Worm (Caenorhabditis elegans) whole organism, late embryonic: ENCODE data around the gene prp-40.

Source experiments
- C38D4.7 ChIP-seq: fragments of 200-800 bp; sonication (Bioruptor generic); optimal IDR thresholded peaks from 2 replicates; lab custom pipeline; 2018; ENCODE audit warnings: mild to moderate bottlenecking, missing genetic modification characterization, moderate library complexity, missing compliant biosample characterization
- K02D7.2 ChIP-seq: sonication (generic microtip); optimal IDR thresholded peaks from 2 replicates; lab custom pipeline; 2017; ENCODE audit warnings: mild to moderate bottlenecking, missing genetic modification characterization, missing compliant biosample characterization
- Y22D7AL.16 ChIP-seq: sonication (generic microtip); optimal IDR thresholded peaks from 2 replicates; lab custom pipeline; 2016; ENCODE audit warnings: missing genetic modification characterization, missing compliant biosample characterization
- ahr-1 ChIP-seq: sonication (generic microtip); optimal IDR thresholded peaks from 2 replicates; lab custom pipeline; 2016; ENCODE audit warnings: missing genetic modification characterization, missing compliant biosample characterization
- ceh-14 ChIP-seq: sonication (generic microtip); optimal IDR thresholded peaks from 2 replicates; lab custom pipeline; 2016; ENCODE audit warnings: missing genotype, missing genetic modification characterization, missing compliant biosample characterization
- ceh-19 ChIP-seq: fragments of 200-800 bp; sonication (Bioruptor generic); optimal IDR thresholded peaks from 2 replicates; lab custom pipeline; 2018; ENCODE audit warnings: mild to moderate bottlenecking, missing genetic modification characterization, missing compliant biosample characterization
- ceh-2 ChIP-seq: sonication (generic microtip); optimal IDR thresholded peaks from 2 replicates; lab custom pipeline; 2016; ENCODE audit warnings: missing genotype, missing genetic modification characterization, missing compliant biosample characterization
- ceh-22 ChIP-seq: sonication (generic microtip); optimal IDR thresholded peaks from 2 replicates; lab custom pipeline; 2017; ENCODE audit warnings: missing biosample characterization, missing genetic modification characterization
- ceh-30 ChIP-seq: fragments of 150-350 bp; optimal IDR thresholded peaks from 2 replicates; lab custom pipeline; 2014; ENCODE audit warnings: missing biosample characterization, missing genetic modification characterization
- ceh-31 ChIP-seq: sonication (generic microtip); optimal IDR thresholded peaks from 2 replicates; lab custom pipeline; 2016; ENCODE audit warnings: missing genetic modification characterization, missing compliant biosample characterization
- ceh-48 ChIP-seq: sonication (generic microtip); optimal IDR thresholded peaks from 2 replicates; lab custom pipeline; 2016; ENCODE audit warnings: missing genetic modification characterization, inconsistent platforms, missing compliant biosample characterization
- ceh-6 ChIP-seq: fragments of 200-800 bp; sonication (Bioruptor generic); optimal IDR thresholded peaks from 2 replicates; lab custom pipeline; 2018; ENCODE audit warnings: mild to moderate bottlenecking, missing genetic modification characterization, missing compliant biosample characterization
- dmd-4 ChIP-seq: sonication (generic microtip); optimal IDR thresholded peaks from 2 replicates; lab custom pipeline; 2016; ENCODE audit warnings: borderline replicate concordance, missing genetic modification characterization, missing compliant biosample characterization
- fax-1 ChIP-seq: sonication (generic microtip); optimal IDR thresholded peaks from 2 replicates; lab custom pipeline; 2016; ENCODE audit warnings: missing genotype, missing genetic modification characterization, missing compliant biosample characterization
- fkh-10 ChIP-seq: fragments of 150-350 bp; optimal IDR thresholded peaks from 2 replicates; lab custom pipeline; 2014; ENCODE audit warnings: missing biosample characterization, missing genetic modification reagents, missing genetic modification characterization
- fkh-6 ChIP-seq: sonication (generic microtip); optimal IDR thresholded peaks from 2 replicates; lab custom pipeline; 2016; ENCODE audit warnings: missing genetic modification characterization, missing compliant biosample characterization
- hlh-30 ChIP-seq: sonication (generic microtip); optimal IDR thresholded peaks from 2 replicates; lab custom pipeline; 2017; ENCODE audit warnings: antibody characterized with exemption, missing genetic modification characterization, missing compliant biosample characterization; ENCODE audit not compliant: insufficient read depth
- hlh-8 ChIP-seq: sonication (generic microtip); optimal IDR thresholded peaks from 2 replicates; lab custom pipeline; 2016; ENCODE audit warnings: missing genotype, missing genetic modification characterization, missing compliant biosample characterization
- lin-11 ChIP-seq: fragments of 200-800 bp; sonication (Bioruptor generic); optimal IDR thresholded peaks from 2 replicates; lab custom pipeline; 2018; ENCODE audit warnings: mild to moderate bottlenecking, missing genetic modification characterization, missing compliant biosample characterization
- nfya-1 ChIP-seq: sonication (generic microtip); optimal IDR thresholded peaks from 2 replicates; lab custom pipeline; 2017; ENCODE audit warnings: missing genetic modification characterization, mild to moderate bottlenecking, missing compliant biosample characterization, antibody characterized with exemption, moderate library complexity
- npax-4 ChIP-seq: sonication (generic microtip); optimal IDR thresholded peaks from 2 replicates; lab custom pipeline; 2016; ENCODE audit warnings: missing genetic modification characterization, missing compliant biosample characterization
- odd-2 ChIP-seq: sonication (generic microtip); optimal IDR thresholded peaks from 2 replicates; lab custom pipeline; 2017; ENCODE audit warnings: antibody characterized with exemption, mild to moderate bottlenecking, missing genetic modification characterization, missing compliant biosample characterization
- pax-1 ChIP-seq: fragments of 150-350 bp; optimal IDR thresholded peaks from 2 replicates; lab custom pipeline; 2014; ENCODE audit warnings: missing biosample characterization, missing genetic modification characterization
- pha-2 ChIP-seq: sonication (generic microtip); optimal IDR thresholded peaks from 2 replicates; lab custom pipeline; 2017; ENCODE audit warnings: mild to moderate bottlenecking, missing genetic modification characterization, missing compliant biosample characterization
- pha-4 ChIP-seq: fragments of 150-350 bp; optimal IDR thresholded peaks from 2 replicates; lab custom pipeline; 2018; ENCODE audit warnings: missing biosample characterization, missing genetic modification reagents, missing genetic modification characterization
- pqm-1 ChIP-seq: sonication (generic microtip); optimal IDR thresholded peaks from 2 replicates; lab custom pipeline; 2016; ENCODE audit warnings: missing genetic modification characterization, missing compliant biosample characterization
- ref-2 ChIP-seq: sonication (generic microtip); optimal IDR thresholded peaks from 2 replicates; lab custom pipeline; 2016; ENCODE audit warnings: missing genetic modification characterization, missing compliant biosample characterization
- rnt-1 ChIP-seq: sonication (generic microtip); optimal IDR thresholded peaks from 2 replicates; lab custom pipeline; 2016; ENCODE audit warnings: missing genetic modification characterization, missing compliant biosample characterization
- sdc-2 ChIP-seq: sonication (generic microtip); optimal IDR thresholded peaks from 2 replicates; lab custom pipeline; 2016; ENCODE audit warnings: missing genotype, missing genetic modification characterization, missing compliant biosample characterization
- sox-2 ChIP-seq: fragments of 200-800 bp; sonication (Bioruptor generic); IDR thresholded peaks from 2 replicates; pipeline ENCODE4 v1.3.6; 2022; ENCODE audit warnings: missing genetic modification reagents, missing genetic modification characterization, missing compliant biosample characterization
- sox-4 ChIP-seq: sonication (generic microtip); optimal IDR thresholded peaks from 2 replicates; lab custom pipeline; 2017; ENCODE audit warnings: mild to moderate bottlenecking, missing genetic modification characterization, inconsistent platforms, missing compliant biosample characterization
- tbx-2 ChIP-seq: sonication (generic microtip); optimal IDR thresholded peaks from 2 replicates; lab custom pipeline; 2016; ENCODE audit warnings: missing genetic modification characterization, missing compliant biosample characterization
- unc-3 ChIP-seq, 2 experiments: fragments of 200-800 bp in 1 of 2; sonication (Bioruptor generic) in 1 of 2; sonication (generic microtip) in 1 of 2; conservative IDR thresholded peaks in 1 of 2; optimal IDR thresholded peaks in 1 of 2; 2 replicates each; pipeline versions ENCODE4 v1.3.6 to Lab custom; 2016 to 2022; ENCODE audit warnings: missing compliant biosample characterization in 2 of 2, missing genetic modification characterization in 2 of 2, missing genetic modification reagents in 1 of 2
- unc-42 ChIP-seq: sonication (generic microtip); optimal IDR thresholded peaks from 2 replicates; lab custom pipeline; 2016; ENCODE audit warnings: missing genotype, missing genetic modification characterization, missing compliant biosample characterization
- unc-86 ChIP-seq: sonication (generic microtip); optimal IDR thresholded peaks from 2 replicates; lab custom pipeline; 2016; ENCODE audit warnings: missing genetic modification characterization, missing compliant biosample characterization
- zip-5 ChIP-seq: sonication (generic microtip); optimal IDR thresholded peaks from 2 replicates; lab custom pipeline; 2016; ENCODE audit warnings: missing genetic modification characterization, missing compliant biosample characterization

The prp-40 gene

ce11 chrIII:9559381-9559881 lies 37.6 kb downstream of the prp-40 start, which contains the start of gene C48B4.7:
Gene C48B4.7, minus strand, starts transcription at chrIII:9559431.
- no peak for TF ChIP-seq unc-42 (tag; lab: Kevin White, UChicago)
- no peak for TF ChIP-seq pqm-1 (tag; lab: Kevin White, UChicago)
- TF ChIP-seq ceh-22 (tag; lab: Kevin White, UChicago): no peak
- no peak for TF ChIP-seq sox-2
- no peak for TF ChIP-seq fax-1
- no peak for TF ChIP-seq ceh-48 (tag; lab: Kevin White, UChicago)
- no peak for TF ChIP-seq pax-1 (tag; lab: Kevin White, UChicago)
- TF ChIP-seq dmd-4 (tag; lab: Kevin White, UChicago): no peak
- no peak for TF ChIP-seq fkh-6
- TF ChIP-seq fkh-10 (GFP tag; lab: Kevin White, UChicago): no peak
- TF ChIP-seq pha-4 (tag; lab: Kevin White, UChicago): no peak
- no peak for TF ChIP-seq odd-2 (tag; lab: Kevin White, UChicago)
- TF ChIP-seq, all 69 proteins: peak for 0

DNA sequence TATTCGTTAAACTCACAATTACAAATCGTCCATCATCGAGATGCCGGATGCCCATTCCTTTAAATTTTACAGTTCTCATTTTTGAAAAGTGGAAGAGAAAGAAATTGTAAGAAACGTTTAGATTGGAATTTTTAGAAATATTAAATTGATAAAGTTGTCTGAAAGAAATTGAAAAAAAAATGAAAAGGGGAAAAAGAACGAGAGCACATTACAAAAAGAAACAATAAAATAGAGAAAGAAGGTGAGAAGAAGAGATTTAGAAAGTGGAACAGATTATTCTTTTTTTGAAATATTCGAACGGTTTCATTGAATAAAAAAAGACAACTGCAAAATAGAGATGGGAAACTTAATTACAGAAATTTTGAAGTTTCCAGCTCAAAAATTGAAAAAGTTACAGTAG lies 39.3 kb downstream of the prp-40 start, which contains the start of gene C48B4.8:
Gene C48B4.8 (minus strand): TSS at position 101 of the 400 bp plus-strand sequence.
- TF ChIP-seq ceh-2: no peak
- TF ChIP-seq ahr-1 (tag; lab: Kevin White, UChicago): no peak
- no peak for TF ChIP-seq fkh-10 (GFP tag; lab: Kevin White, UChicago)
- no peak for TF ChIP-seq hlh-30 (tag; lab: Kevin White, UChicago)
- TF ChIP-seq sox-2: no peak
- TF ChIP-seq npax-4 (tag; lab: Kevin White, UChicago): no peak
- TF ChIP-seq Y22D7AL.16 (tag; lab: Kevin White, UChicago): no peak
- TF ChIP-seq sox-4: no peak
- no peak for TF ChIP-seq ceh-14 (tag; lab: Kevin White, UChicago)
- TF ChIP-seq pqm-1 (tag; lab: Kevin White, UChicago): no peak
- TF ChIP-seq sdc-2: no peak
- TF ChIP-seq ceh-6 (GFP tag; lab: Kevin White, UChicago): no peak
- TF ChIP-seq K02D7.2 (tag; lab: Kevin White, UChicago): no peak
- no peak for TF ChIP-seq unc-3 (GFP tag; conservative IDR thresholded peaks at IDR 0.05; lab: Robert Waterston, UW)
- TF ChIP-seq unc-3 (tag; optimal IDR thresholded peaks at IDR 0.05; lab: Kevin White, UChicago): no peak
- no peak for TF ChIP-seq nfya-1 (tag; lab: Kevin White, UChicago)
- no peak for TF ChIP-seq ref-2 (tag; lab: Kevin White, UChicago)
- TF ChIP-seq ceh-30: no peak
- TF ChIP-seq ceh-31: no peak
- no peak for TF ChIP-seq tbx-2
- no peak for TF ChIP-seq pax-1 (tag; lab: Kevin White, UChicago)
- TF ChIP-seq, all 69 proteins: peak for 0

DNA sequence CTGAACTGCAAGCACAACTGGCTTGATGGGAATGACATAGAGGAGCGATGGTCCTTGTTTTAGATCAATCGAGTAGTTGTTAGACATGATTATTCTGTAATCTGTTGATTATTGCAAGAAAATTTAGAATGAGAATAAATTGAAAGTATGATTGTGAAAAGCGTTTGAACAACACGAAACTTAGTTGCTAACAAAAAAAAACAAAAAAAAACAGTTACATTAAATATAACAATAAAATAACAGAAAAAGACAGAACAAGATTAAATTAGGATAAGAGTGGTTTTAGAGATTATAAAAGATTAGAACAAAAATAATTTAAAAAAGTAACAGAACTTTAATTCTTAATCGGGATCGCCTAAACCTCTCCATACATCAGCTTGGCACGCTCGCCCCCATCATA lies 41.4 kb downstream of the prp-40 start, which contains the start of gene C48B4.9:
Gene C48B4.9 (minus strand): TSS at position 101 of the 400 bp plus-strand sequence.
- TF ChIP-seq zip-5 (tag; lab: Kevin White, UChicago): no peak

ce11 chrIII:9564410-9564809 lies 42.5 kb downstream of the prp-40 start, which contains the start of gene C48B4.10:
Gene C48B4.10, minus strand, starts transcription at chrIII:9564510.
- TF ChIP-seq hlh-8 (tag; lab: Kevin White, UChicago): no peak
- TF ChIP-seq ceh-48 (tag; lab: Kevin White, UChicago): no peak
- TF ChIP-seq ceh-19 (GFP tag; lab: Kevin White, UChicago): no peak
- no peak for TF ChIP-seq rnt-1 (tag; lab: Kevin White, UChicago)
- no peak for TF ChIP-seq pax-1 (tag; lab: Kevin White, UChicago)
- no peak for TF ChIP-seq unc-86 (tag; lab: Kevin White, UChicago)
- TF ChIP-seq pha-2 (tag; lab: Kevin White, UChicago): no peak
- TF ChIP-seq lin-11 (tag; lab: Kevin White, UChicago): no peak
- TF ChIP-seq C38D4.7 (GFP tag; lab: Kevin White, UChicago): no peak
- no peak for TF ChIP-seq ahr-1 (tag; lab: Kevin White, UChicago)
